Worm (Caenorhabditis elegans): ENCODE measurements around the gene ergi-2.

ce11 chrX:14999101-14999500, 8.0 kb downstream of the ergi-2 start, which contains the start of gene cutl-3:
- no peak for TF ChIP-seq elt-3 (tag; optimal IDR thresholded peaks at IDR 0.05)
- TF ChIP-seq lin-35 (GFP tag; optimal IDR thresholded peaks at IDR 0.05), result no peak
- TF ChIP-seq ztf-4 (tag; optimal IDR thresholded peaks at IDR 0.05), result no peak
- TF ChIP-seq grh-1 (GFP tag; IDR thresholded peaks at IDR 0.05), result no peak
- TF ChIP-seq sptf-1 (tag; optimal IDR thresholded peaks at IDR 0.05), result no peak
- TF ChIP-seq snpc-4 (tag; optimal IDR thresholded peaks at IDR 0.05), result no peak
- TF ChIP-seq nhr-90 (tag; optimal IDR thresholded peaks at IDR 0.05; ENCODE audit: poor library complexity), result no peak
- no peak for TF ChIP-seq ces-1 (GFP tag; optimal IDR thresholded peaks at IDR 0.05)
- no peak for TF ChIP-seq nhr-28 (tag; optimal IDR thresholded peaks at IDR 0.05)
- no peak for TF ChIP-seq nhr-12 (tag; optimal IDR thresholded peaks at IDR 0.05)
